Fruit fly (Drosophila melanogaster) whole organism, adult: Measurements from ENCODE around the gene Dna2.

Source experiments
- CG5204 ChIP-seq: fragments of 200-800 bp; sonication (Bioruptor generic); optimal IDR thresholded peaks from 2 replicates; lab custom pipeline; 2016; ENCODE audit warnings: missing biosample characterization, missing genetic modification characterization
- CG7045 ChIP-seq: fragments of 200-800 bp; sonication (Bioruptor generic); optimal IDR thresholded peaks from 2 replicates; lab custom pipeline; 2017; ENCODE audit warnings: missing biosample characterization, mild to moderate bottlenecking, missing genetic modification characterization
- CG7101 ChIP-seq: fragments of 200-800 bp; sonication (Bioruptor generic); optimal IDR thresholded peaks from 2 replicates; lab custom pipeline; 2018; ENCODE audit warnings: missing biosample characterization, mild to moderate bottlenecking, missing genetic modification characterization, moderate library complexity
- Crg-1 ChIP-seq: fragments of 200-800 bp; sonication (Bioruptor generic); optimal IDR thresholded peaks from 2 replicates; lab custom pipeline; 2016; ENCODE audit warnings: missing biosample characterization, missing genetic modification characterization
- Hr96 ChIP-seq: fragments of 200-800 bp; sonication (Bioruptor generic); optimal IDR thresholded peaks from 2 replicates; lab custom pipeline; 2016; ENCODE audit warnings: missing biosample characterization, missing genetic modification characterization
- bab1 ChIP-seq: fragments of 200-800 bp; sonication (Bioruptor generic); optimal IDR thresholded peaks from 3 replicates; lab custom pipeline; 2019; ENCODE audit warnings: missing biosample characterization, mild to moderate bottlenecking, missing genetic modification characterization, moderate library complexity
- cnc ChIP-seq, 2 experiments: fragments of >200 bp; optimal IDR thresholded peaks; 2 replicates each; lab custom pipeline; 2017
- pad ChIP-seq: fragments of 200-800 bp; sonication (Bioruptor generic); optimal IDR thresholded peaks from 3 replicates; lab custom pipeline; 2017; ENCODE audit warnings: missing biosample characterization, missing genetic modification characterization, mild to moderate bottlenecking, moderate library complexity, missing genetic modification reagents
- tj ChIP-seq: fragments of 200-800 bp; sonication (Bioruptor generic); optimal IDR thresholded peaks from 3 replicates; lab custom pipeline; 2017; ENCODE audit warnings: missing biosample characterization, mild to moderate bottlenecking, missing genetic modification characterization, moderate library complexity
- toe ChIP-seq: fragments of 200-800 bp; sonication (Bioruptor generic); optimal IDR thresholded peaks from 2 replicates; lab custom pipeline; 2016; ENCODE audit warnings: missing biosample characterization, missing genetic modification characterization

- TF ChIP-seq cnc (optimal IDR thresholded peaks at IDR 0.05; lab: Kevin White, UChicago) (no peak), Crg-1 (GFP tag; lab: Kevin White, UChicago) (no peak), CG5204 (no peak), bab1 (GFP tag; lab: Kevin White, UChicago) (no peak), tj (GFP tag; lab: Kevin White, UChicago) (no peak), CG7101 (no peak), toe (GFP tag; lab: Kevin White, UChicago) (no peak), pad (GFP tag; lab: Kevin White, UChicago) (no peak), CG7045 (GFP tag; lab: Kevin White, UChicago) (no peak), Hr96 (GFP tag; lab: Kevin White, UChicago) (no peak)
Measured at dm6 chrX:10016724-10017123, 6.4 kb downstream of the Dna2 start, which contains the start of gene Cht6.
